Fruit fly (Drosophila melanogaster) whole organism, embryonic: ENCODE data around the gene Polr1H.

ENCODE experiments used
- CG10209 ChIP-seq: fragments of 200-800 bp; sonication (Bioruptor generic); optimal IDR thresholded peaks from 3 replicates; lab custom pipeline; 2017; ENCODE audit warnings: missing biosample characterization, mild to moderate bottlenecking, missing genetic modification characterization, missing genetic modification reagents
- CG10321 ChIP-seq: fragments of 200-800 bp; sonication (Bioruptor generic); IDR thresholded peaks from 2 replicates; pipeline ENCODE4 v1.3.6; 2022; ENCODE audit warnings: missing biosample characterization, missing genetic modification characterization
- CG10979 ChIP-seq: fragments of 200-800 bp; sonication (Bioruptor generic); optimal IDR thresholded peaks from 2 replicates; lab custom pipeline; 2018; ENCODE audit warnings: missing biosample characterization, mild to moderate bottlenecking, missing genetic modification characterization, moderate library complexity
- CG11093 ChIP-seq: fragments of 200-800 bp; sonication (Bioruptor generic); IDR thresholded peaks from 3 replicates; pipeline ENCODE4 v1.3.6; 2022; ENCODE audit warnings: missing biosample characterization, missing genetic modification characterization
- CG11456 ChIP-seq: fragments of 200-800 bp; sonication (Bioruptor generic); IDR thresholded peaks from 3 replicates; pipeline ENCODE4 v1.3.6; 2022; ENCODE audit warnings: missing biosample characterization, missing genetic modification characterization
- CG12299 ChIP-seq: fragments of 200-800 bp; sonication (Bioruptor generic); optimal IDR thresholded peaks from 2 replicates; lab custom pipeline; 2018; ENCODE audit warnings: missing biosample characterization, mild to moderate bottlenecking, missing genetic modification characterization
- CG13287 ChIP-seq: fragments of 200-800 bp; sonication (Bioruptor generic); IDR thresholded peaks from 2 replicates; pipeline ENCODE4 v1.3.6; 2022; ENCODE audit warnings: missing biosample characterization, missing genetic modification characterization; ENCODE audit not compliant: partially characterized antibody
- CG14710 ChIP-seq: fragments of 200-800 bp; sonication (Bioruptor generic); optimal IDR thresholded peaks from 3 replicates; lab custom pipeline; 2019; ENCODE audit warnings: missing biosample characterization, mild to moderate bottlenecking, missing genetic modification characterization, moderate library complexity
- CG17361 ChIP-seq: fragments of 200-800 bp; sonication (Bioruptor generic); IDR thresholded peaks from 3 replicates; pipeline ENCODE4 v1.3.6; 2022; ENCODE audit warnings: missing biosample characterization, missing genetic modification characterization
- CG2116 ChIP-seq: fragments of 200-800 bp; sonication (Bioruptor generic); optimal IDR thresholded peaks from 3 replicates; lab custom pipeline; 2018; ENCODE audit warnings: missing biosample characterization, mild to moderate bottlenecking, missing genetic modification characterization
- CG2202 ChIP-seq: fragments of 200-800 bp; sonication (Bioruptor generic); optimal IDR thresholded peaks from 2 replicates; lab custom pipeline; 2018; ENCODE audit warnings: missing biosample characterization, mild to moderate bottlenecking, missing genetic modification characterization
- CG2889 ChIP-seq: fragments of 200-800 bp; sonication (Bioruptor generic); IDR thresholded peaks from 3 replicates; pipeline ENCODE4 v1.3.6; 2022; ENCODE audit warnings: missing biosample characterization, missing genetic modification characterization
- CG31224 ChIP-seq: fragments of 200-800 bp; sonication (Bioruptor generic); IDR thresholded peaks from 2 replicates; pipeline ENCODE4 v1.3.6; 2022; ENCODE audit warnings: missing biosample characterization, missing genetic modification characterization
- CG34224 ChIP-seq: fragments of 200-800 bp; sonication (Bioruptor generic); IDR thresholded peaks from 3 replicates; pipeline ENCODE4 v1.3.6; 2022; ENCODE audit warnings: missing biosample characterization, missing genetic modification characterization; ENCODE audit not compliant: partially characterized antibody
- CG34376 ChIP-seq: fragments of 200-800 bp; sonication (Bioruptor generic); optimal IDR thresholded peaks from 2 replicates; lab custom pipeline; 2018; ENCODE audit warnings: missing biosample characterization, mild to moderate bottlenecking, missing genetic modification characterization
- CG3838 ChIP-seq: fragments of 200-800 bp; sonication (Bioruptor generic); optimal IDR thresholded peaks from 3 replicates; lab custom pipeline; 2016; ENCODE audit warnings: missing biosample characterization, missing genetic modification characterization
- CG3847 ChIP-seq: fragments of 200-800 bp; sonication (Bioruptor generic); IDR thresholded peaks from 2 replicates; pipeline ENCODE4 v1.3.6; 2022; ENCODE audit warnings: missing biosample characterization, missing genetic modification characterization
- CG4404 ChIP-seq: fragments of 200-800 bp; sonication (Bioruptor generic); IDR thresholded peaks from 2 replicates; pipeline ENCODE4 v1.3.6; 2022; ENCODE audit warnings: missing biosample characterization, missing genetic modification characterization
- CG5180 ChIP-seq: fragments of 200-800 bp; sonication (Bioruptor generic); optimal IDR thresholded peaks from 3 replicates; lab custom pipeline; 2017; ENCODE audit warnings: missing biosample characterization, missing genetic modification characterization, mild to moderate bottlenecking, moderate library complexity, missing genetic modification reagents
- CG6254 ChIP-seq: fragments of 200-800 bp; sonication (Bioruptor generic); optimal IDR thresholded peaks from 3 replicates; lab custom pipeline; 2017; ENCODE audit warnings: mild to moderate bottlenecking, missing biosample characterization, missing genetic modification reagents, missing genetic modification characterization
- CG9215 ChIP-seq: fragments of 200-800 bp; sonication (Bioruptor generic); IDR thresholded peaks from 2 replicates; pipeline ENCODE4 v1.3.6; 2022; ENCODE audit warnings: missing biosample characterization, missing genetic modification characterization
- CG9797 ChIP-seq: fragments of 200-800 bp; sonication (Bioruptor generic); optimal IDR thresholded peaks from 3 replicates; lab custom pipeline; 2018; ENCODE audit warnings: missing biosample characterization, mild to moderate bottlenecking, missing genetic modification characterization
- CG9876 ChIP-seq: fragments of 200-800 bp; sonication (Bioruptor generic); optimal IDR thresholded peaks from 2 replicates; lab custom pipeline; 2016; ENCODE audit warnings: missing biosample characterization, missing genetic modification characterization
- D ChIP-seq, 2 experiments: fragments of 200-800 bp in 1 of 2; fragments of >200 bp in 1 of 2; sonication (Bioruptor generic) in 1 of 2; optimal IDR thresholded peaks; 2 replicates in 1 of 2; 3 replicates in 1 of 2; lab custom pipeline; 2017; ENCODE audit warnings: mild to moderate bottlenecking in 1 of 2, missing biosample characterization in 1 of 2, missing genetic modification characterization in 1 of 2, missing genetic modification reagents in 1 of 2
- D19A ChIP-seq: fragments of 200-800 bp; optimal IDR thresholded peaks from 3 replicates; lab custom pipeline; 2019; ENCODE audit warnings: missing biosample characterization, mild to moderate bottlenecking, missing genetic modification characterization, moderate library complexity
- E2f1 ChIP-seq: fragments of 200-800 bp; sonication (Bioruptor generic); IDR thresholded peaks from 2 replicates; pipeline ENCODE4 v1.3.6; 2022; ENCODE audit warnings: missing biosample characterization, missing genetic modification characterization
- Ets97D ChIP-seq: fragments of 200-800 bp; sonication (Bioruptor generic); optimal IDR thresholded peaks from 3 replicates; lab custom pipeline; 2016; ENCODE audit warnings: missing biosample characterization, missing genetic modification characterization
- HLH4C ChIP-seq: fragments of 200-800 bp; sonication (Bioruptor generic); IDR thresholded peaks from 3 replicates; pipeline ENCODE4 v1.3.6; 2022; ENCODE audit warnings: missing biosample characterization, missing genetic modification characterization; ENCODE audit not compliant: partially characterized antibody
- Hr3 ChIP-seq: fragments of 200-800 bp; sonication (Bioruptor generic); optimal IDR thresholded peaks from 3 replicates; lab custom pipeline; 2016; ENCODE audit warnings: missing biosample characterization, missing genetic modification characterization
- NC2β ChIP-seq: fragments of 200-800 bp; sonication (Bioruptor generic); optimal IDR thresholded peaks from 2 replicates; lab custom pipeline; 2016; ENCODE audit warnings: missing biosample characterization, missing genetic modification characterization
- Nf-YA ChIP-seq: fragments of 200-800 bp; sonication (Bioruptor generic); IDR thresholded peaks from 2 replicates; pipeline ENCODE4 v1.3.6; 2022; ENCODE audit warnings: missing biosample characterization, missing genetic modification characterization
- Opbp ChIP-seq: fragments of 200-800 bp; sonication (Bioruptor generic); IDR thresholded peaks from 3 replicates; pipeline ENCODE4 v1.3.6; 2022; ENCODE audit warnings: missing biosample characterization, missing genetic modification characterization; ENCODE audit not compliant: partially characterized antibody
- Pdp1 ChIP-seq, 2 experiments: fragments of 200-800 bp; sonication (Bioruptor generic); optimal IDR thresholded peaks; 3 replicates each; lab custom pipeline; 2016; ENCODE audit warnings: missing biosample characterization in 2 of 2, missing genetic modification characterization in 2 of 2, mild to moderate bottlenecking in 1 of 2, moderate library complexity in 1 of 2
- Sox100B ChIP-seq: fragments of 200-800 bp; sonication (Bioruptor generic); optimal IDR thresholded peaks from 3 replicates; lab custom pipeline; 2018; ENCODE audit warnings: missing biosample characterization, mild to moderate bottlenecking, missing genetic modification characterization
- Stat92E ChIP-seq, 3 experiments: fragments of >200 bp in 2 of 3; fragments of 200-800 bp in 1 of 3; sonication (Bioruptor generic) in 1 of 3; optimal IDR thresholded peaks; 2 replicates each; lab custom pipeline; 2017 to 2019; ENCODE audit warnings: missing biosample characterization in 3 of 3, missing genetic modification characterization in 3 of 3, mild to moderate bottlenecking in 1 of 3, moderate library complexity in 1 of 3
- Tbp ChIP-seq: fragments of >200 bp; optimal IDR thresholded peaks from 2 replicates; lab custom pipeline; 2018; ENCODE audit warnings: missing biosample characterization, missing genetic modification characterization
- ase ChIP-seq: fragments of 200-800 bp; sonication (Bioruptor generic); IDR thresholded peaks from 3 replicates; pipeline ENCODE4 v1.3.6; 2022; ENCODE audit warnings: missing biosample characterization, missing genetic modification characterization
- bowl ChIP-seq: fragments of 200-800 bp; sonication (Bioruptor generic); IDR thresholded peaks from 2 replicates; pipeline ENCODE4 v1.3.6; 2022; ENCODE audit warnings: missing biosample characterization, missing genetic modification characterization
- caup ChIP-seq: fragments of 200-800 bp; sonication (Bioruptor generic); optimal IDR thresholded peaks from 3 replicates; lab custom pipeline; 2017; ENCODE audit warnings: missing biosample characterization, mild to moderate bottlenecking, missing genetic modification characterization, moderate library complexity; ENCODE audit not compliant: severe bottlenecking
- chif ChIP-seq, 2 experiments: fragments of 200-800 bp; sonication (Bioruptor generic); optimal IDR thresholded peaks; 3 replicates each; lab custom pipeline; 2016; ENCODE audit warnings: missing biosample characterization in 2 of 2, missing genetic modification characterization in 2 of 2
- cwo ChIP-seq: fragments of 200-800 bp; sonication (Bioruptor generic); optimal IDR thresholded peaks from 3 replicates; lab custom pipeline; 2017; ENCODE audit warnings: missing biosample characterization, missing genetic modification characterization, mild to moderate bottlenecking, moderate library complexity, missing genetic modification reagents
- esg ChIP-seq: fragments of 200-800 bp; sonication (Bioruptor generic); conservative IDR thresholded peaks from 2 replicates; pipeline ENCODE4 v1.3.6; 2022; ENCODE audit warnings: missing biosample characterization, missing genetic modification characterization
- exex ChIP-seq: fragments of 200-800 bp; sonication (Bioruptor generic); optimal IDR thresholded peaks from 4 replicates; lab custom pipeline; 2018; ENCODE audit warnings: missing biosample characterization, mild to moderate bottlenecking, missing genetic modification characterization, moderate library complexity
- grn ChIP-seq: fragments of 200-800 bp; sonication (Bioruptor generic); optimal IDR thresholded peaks from 3 replicates; lab custom pipeline; 2017; ENCODE audit warnings: missing biosample characterization, missing genetic modification characterization
- maf-S ChIP-seq: fragments of 200-800 bp; sonication (Bioruptor generic); optimal IDR thresholded peaks from 2 replicates; lab custom pipeline; 2016; ENCODE audit warnings: missing biosample characterization, missing genetic modification characterization
- ro ChIP-seq: fragments of 200-800 bp; sonication (Bioruptor generic); IDR thresholded peaks from 2 replicates; pipeline ENCODE4 v1.3.6; 2022; ENCODE audit warnings: missing biosample characterization, missing genetic modification characterization
- sc ChIP-seq, 3 experiments: fragments of >200 bp in 2 of 3; fragments of 200-800 bp in 1 of 3; sonication (Bioruptor generic) in 1 of 3; optimal IDR thresholded peaks; 2 replicates in 2 of 3; 3 replicates in 1 of 3; lab custom pipeline; 2017; ENCODE audit warnings: mild to moderate bottlenecking in 1 of 3, missing biosample characterization in 1 of 3, missing genetic modification characterization in 1 of 3, missing genetic modification reagents in 1 of 3
- stc ChIP-seq: fragments of 200-800 bp; sonication (Bioruptor generic); IDR thresholded peaks from 2 replicates; pipeline ENCODE4 v1.3.6; 2022; ENCODE audit warnings: missing biosample characterization, missing genetic modification characterization
- sug ChIP-seq: fragments of 200-800 bp; optimal IDR thresholded peaks from 2 replicates; lab custom pipeline; 2019; ENCODE audit warnings: missing biosample characterization, mild to moderate bottlenecking, missing genetic modification characterization, moderate library complexity
- tgo ChIP-seq: fragments of 200-800 bp; sonication (Bioruptor generic); IDR thresholded peaks from 3 replicates; pipeline ENCODE4 v1.3.6; 2022; ENCODE audit warnings: missing biosample characterization, missing genetic modification characterization

Gene Polr1H

dm6 chr3R:21753974-21754373 lies 23.7 kb downstream of the Polr1H start, which contains the start of gene CG31198:
Gene CG31198 (plus strand): TSS chr3R:21754324.
- TF ChIP-seq HLH4C (no peak), Opbp (GFP tag; lab: Robert Waterston, UW) (no peak), CG13287 (GFP tag; lab: Robert Waterston, UW) (no peak), CG11456 (GFP tag; lab: Robert Waterston, UW) (no peak), CG10979 (tag; lab: Kevin White, UChicago) (no peak), Sox100B (GFP tag; lab: Kevin White, UChicago) (no peak), CG12299 (no peak), CG17361 (GFP tag; lab: Robert Waterston, UW) (no peak), CG14710 (tag; lab: Kevin White, UChicago) (no peak), exex (peak; percentile 42), CG9797 (GFP tag; lab: Kevin White, UChicago) (no peak), CG9215 (no peak), Pdp1 (GFP tag; optimal IDR thresholded peaks at IDR 0.05; lab: Kevin White, UChicago) (peak in 1 of 2 experiments; percentile 72), NC2β (GFP tag; lab: Kevin White, UChicago) (no peak), tgo (GFP tag; lab: Robert Waterston, UW) (no peak), chif (GFP tag; optimal IDR thresholded peaks at IDR 0.05; lab: Kevin White, UChicago) (no peak), Stat92E (GFP tag; optimal IDR thresholded peaks at IDR 0.05; lab: Kevin White, UChicago) (no peak), sug (tag; lab: Kevin White, UChicago) (peak; percentile 65), CG3838 (GFP tag; lab: Kevin White, UChicago) (no peak), CG3847 (GFP tag; lab: Robert Waterston, UW) (no peak), Tbp (GFP tag; lab: Kevin White, UChicago) (no peak), sc (optimal IDR thresholded peaks at IDR 0.05; lab: Kevin White, UChicago) (no peak), sc (GFP tag; optimal IDR thresholded peaks at IDR 0.05; lab: Kevin White, UChicago) (no peak), CG2889 (no peak), stc (GFP tag; lab: Robert Waterston, UW) (no peak), bowl (GFP tag; lab: Robert Waterston, UW) (no peak), CG34224 (GFP tag; lab: Robert Waterston, UW) (no peak), Ets97D (GFP tag; lab: Kevin White, UChicago) (no peak), CG9876 (no peak), CG2116 (GFP tag; lab: Kevin White, UChicago) (no peak), CG4404 (GFP tag; lab: Robert Waterston, UW) (no peak), esg (no peak), cwo (GFP tag; lab: Kevin White, UChicago) (no peak), CG11093 (GFP tag; lab: Robert Waterston, UW) (no peak), CG6254 (no peak), CG2202 (tag; lab: Kevin White, UChicago) (no peak), CG10209 (no peak), caup (GFP tag; lab: Kevin White, UChicago) (no peak), ase (GFP tag; lab: Robert Waterston, UW) (no peak), CG31224 (GFP tag; lab: Robert Waterston, UW) (no peak), CG10321 (no peak), Nf-YA (GFP tag; lab: Robert Waterston, UW) (no peak), E2f1 (GFP tag; lab: Robert Waterston, UW) (no peak), D19A (no peak), maf-S (GFP tag; lab: Kevin White, UChicago) (no peak), CG5180 (GFP tag; lab: Kevin White, UChicago) (no peak), grn (GFP tag; lab: Kevin White, UChicago) (peak; percentile 66), D (optimal IDR thresholded peaks at IDR 0.05; lab: Kevin White, UChicago) (no peak), D (GFP tag; optimal IDR thresholded peaks at IDR 0.05; lab: Kevin White, UChicago) (no peak), CG34376 (GFP tag; lab: Kevin White, UChicago) (peak; percentile 36), ro (GFP tag; lab: Robert Waterston, UW) (no peak), Hr3 (GFP tag; lab: Kevin White, UChicago) (no peak)
